Worm (Caenorhabditis elegans) whole organism, midembryonic: ENCODE results near the gene F21C10.7.

Experiments
- flt-1 ChIP-seq: fragments of 200-800 bp; sonication (Bioruptor generic); IDR thresholded peaks from 2 replicates; pipeline ENCODE4 v1.3.6; 2022; ENCODE audit warnings: missing genetic modification characterization, missing compliant biosample characterization
- klf-2 ChIP-seq: fragments of 200-800 bp; sonication (Bioruptor generic); conservative IDR thresholded peaks from 2 replicates; pipeline ENCODE4 v1.3.6; 2022; ENCODE audit warnings: missing genetic modification reagents, missing genetic modification characterization, missing compliant biosample characterization

DNA sequence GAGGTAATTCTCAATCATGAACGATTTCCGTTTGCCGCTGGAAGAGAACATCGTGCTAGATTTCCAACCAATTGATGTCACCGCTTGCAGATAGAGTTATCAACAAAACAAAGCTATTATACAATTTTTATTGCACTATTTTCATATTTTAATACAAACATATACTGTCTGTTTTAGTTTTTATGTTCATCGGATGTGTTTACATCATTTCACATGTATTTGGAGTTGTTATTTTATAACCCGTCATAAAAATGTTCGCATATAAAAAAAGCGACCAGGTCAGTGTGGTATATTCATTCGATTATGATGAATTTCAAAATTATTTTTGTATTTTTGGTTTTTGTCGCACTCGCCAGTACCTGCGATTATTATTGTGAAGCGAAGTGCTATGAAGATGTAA is 10.6 kb downstream of the F21C10.7 start, which contains the start of gene F21C10.11:
- no peak for TF ChIP-seq klf-2
- TF ChIP-seq flt-1 (GFP tag; lab: Robert Waterston, UW): no peak
